Worm (Caenorhabditis elegans) whole organism, L1 larva: Measurements from ENCODE around the gene D1022.5.

Experiments used
- C04F5.9 ChIP-seq: sonication (generic microtip); optimal IDR thresholded peaks from 2 replicates; lab custom pipeline; 2016; ENCODE audit warnings: missing genetic modification characterization, missing compliant biosample characterization
- C34B4.2 ChIP-seq: sonication (generic microtip); optimal IDR thresholded peaks from 2 replicates; lab custom pipeline; 2017; ENCODE audit warnings: mild to moderate bottlenecking, missing genetic modification characterization, missing compliant biosample characterization
- alr-1 ChIP-seq: fragments of 200-800 bp; sonication (Bioruptor generic); optimal IDR thresholded peaks from 2 replicates; lab custom pipeline; 2018; ENCODE audit warnings: borderline replicate concordance, mild to moderate bottlenecking, missing genetic modification characterization, missing compliant biosample characterization
- aly-2 ChIP-seq: fragments of 150-350 bp; optimal IDR thresholded peaks from 2 replicates; lab custom pipeline; 2014; ENCODE audit warnings: missing biosample characterization, missing genetic modification characterization
- blmp-1 ChIP-seq: fragments of 150-350 bp; optimal IDR thresholded peaks from 2 replicates; lab custom pipeline; 2014; ENCODE audit warnings: missing biosample characterization, missing genetic modification characterization
- ceh-88 ChIP-seq: fragments of 200-800 bp; sonication (Bioruptor generic); IDR thresholded peaks from 2 replicates; pipeline ENCODE4 v1.3.6; 2022; ENCODE audit warnings: missing genetic modification characterization, missing compliant biosample characterization
- ceh-90 ChIP-seq: sonication (generic microtip); optimal IDR thresholded peaks from 2 replicates; lab custom pipeline; 2016; ENCODE audit warnings: missing genetic modification characterization, missing compliant biosample characterization
- ces-1 ChIP-seq: fragments of 150-350 bp; optimal IDR thresholded peaks from 2 replicates; lab custom pipeline; 2014; ENCODE audit warnings: missing biosample characterization, missing genetic modification reagents, missing genetic modification characterization
- dsc-1 ChIP-seq: sonication (generic microtip); optimal IDR thresholded peaks from 2 replicates; lab custom pipeline; 2016; ENCODE audit warnings: mild to moderate bottlenecking, missing genetic modification characterization, missing compliant biosample characterization
- efl-1 ChIP-seq, 4 experiments: fragments of 150-350 bp; optimal IDR thresholded peaks in 3 of 4; peaks in 1 of 4; 1 replicate in 1 of 4; 2 replicates in 3 of 4; lab custom pipeline; 2014; ENCODE audit warnings: missing biosample characterization in 2 of 4, missing genetic modification characterization in 2 of 4, missing genetic modification reagents in 2 of 4
- efl-3 ChIP-seq: fragments of 200-800 bp; sonication (Bioruptor generic); optimal IDR thresholded peaks from 2 replicates; lab custom pipeline; 2018; ENCODE audit warnings: mild to moderate bottlenecking, missing genetic modification characterization, missing compliant biosample characterization
- egl-27 ChIP-seq, 2 experiments: fragments of 150-350 bp in 1 of 2; sonication (generic microtip); optimal IDR thresholded peaks; 3 replicates each; lab custom pipeline; 2017 to 2018; ENCODE audit warnings: missing biosample characterization in 2 of 2, missing genetic modification characterization in 2 of 2, missing genetic modification reagents in 2 of 2
- elt-3 ChIP-seq, 6 experiments: fragments of 150-350 bp in 1 of 6; sonication (generic microtip); optimal IDR thresholded peaks; 2 replicates each; lab custom pipeline; 2017 to 2018; ENCODE audit warnings: missing biosample characterization in 6 of 6, missing genetic modification characterization in 6 of 6, inconsistent platforms in 1 of 6
- fkh-10 ChIP-seq: sonication (generic microtip); optimal IDR thresholded peaks from 2 replicates; lab custom pipeline; 2017; ENCODE audit warnings: missing biosample characterization, missing genetic modification reagents, missing genetic modification characterization
- fos-1 ChIP-seq: fragments of 150-350 bp; optimal IDR thresholded peaks from 2 replicates; lab custom pipeline; 2014; ENCODE audit warnings: missing biosample characterization, missing genetic modification characterization
- grh-1 ChIP-seq: fragments of 200-800 bp; sonication (Bioruptor generic); IDR thresholded peaks from 2 replicates; pipeline ENCODE4 v1.3.6; 2022; ENCODE audit warnings: missing genetic modification reagents, missing genetic modification characterization, missing compliant biosample characterization
- hpl-2 ChIP-seq: fragments of 150-350 bp; optimal IDR thresholded peaks from 2 replicates; lab custom pipeline; 2014; ENCODE audit warnings: missing biosample characterization, missing genetic modification reagents, missing genetic modification characterization
- jun-1 ChIP-seq: fragments of 150-350 bp; optimal IDR thresholded peaks from 2 replicates; lab custom pipeline; 2014; ENCODE audit warnings: missing biosample characterization, missing genetic modification reagents, missing genetic modification characterization
- lin-13 ChIP-seq: fragments of 150-350 bp; optimal IDR thresholded peaks from 2 replicates; lab custom pipeline; 2014; ENCODE audit warnings: missing biosample characterization, missing genetic modification reagents, missing genetic modification characterization
- lin-14 ChIP-seq: fragments of 200-800 bp; sonication (Bioruptor generic); optimal IDR thresholded peaks from 2 replicates; lab custom pipeline; 2018; ENCODE audit warnings: mild to moderate bottlenecking, missing genetic modification characterization, moderate library complexity, missing compliant biosample characterization
- lin-15B ChIP-seq: fragments of 150-350 bp; sonication (generic microtip); optimal IDR thresholded peaks from 3 replicates; lab custom pipeline; 2014; ENCODE audit warnings: missing biosample characterization, missing genetic modification characterization
- lin-35 ChIP-seq, 2 experiments: fragments of 150-350 bp; optimal IDR thresholded peaks; 2 replicates each; lab custom pipeline; 2014; ENCODE audit warnings: missing biosample characterization in 2 of 2, missing genetic modification characterization in 2 of 2, missing genetic modification reagents in 2 of 2
- lin-39 ChIP-seq: fragments of 150-350 bp; optimal IDR thresholded peaks from 2 replicates; lab custom pipeline; 2014; ENCODE audit warnings: missing biosample characterization, missing genetic modification reagents, missing genetic modification characterization
- lir-3 ChIP-seq: sonication (generic microtip); optimal IDR thresholded peaks from 2 replicates; lab custom pipeline; 2016; ENCODE audit warnings: mild to moderate bottlenecking, missing genetic modification characterization, moderate library complexity, missing compliant biosample characterization; ENCODE audit not compliant: poor library complexity
- lsy-2 ChIP-seq, 2 experiments: fragments of 150-350 bp; optimal IDR thresholded peaks; 2 replicates each; lab custom pipeline; 2014; ENCODE audit warnings: missing biosample characterization in 2 of 2, missing genetic modification characterization in 2 of 2
- nhr-20 ChIP-seq: sonication (generic microtip); optimal IDR thresholded peaks from 2 replicates; lab custom pipeline; 2016; ENCODE audit warnings: mild to moderate bottlenecking, missing genetic modification characterization, missing compliant biosample characterization
- nhr-76 ChIP-seq: sonication (generic microtip); optimal IDR thresholded peaks from 2 replicates; lab custom pipeline; 2017; ENCODE audit warnings: missing biosample characterization, missing genetic modification characterization
- nhr-84 ChIP-seq: sonication (generic microtip); optimal IDR thresholded peaks from 2 replicates; lab custom pipeline; 2017; ENCODE audit warnings: missing biosample characterization, missing genetic modification characterization
- nhr-85 ChIP-seq: sonication (generic microtip); peaks from one replicate; lab custom pipeline; 2016; ENCODE audit warnings: missing genetic modification characterization, inconsistent platforms, missing compliant biosample characterization
- pag-3 ChIP-seq: sonication (generic microtip); optimal IDR thresholded peaks from 2 replicates; lab custom pipeline; 2017; ENCODE audit warnings: missing genetic modification characterization, mild to moderate bottlenecking, missing compliant biosample characterization, antibody characterized with exemption, borderline replicate concordance; ENCODE audit not compliant: insufficient read depth
- pqm-1 ChIP-seq: sonication (generic microtip); optimal IDR thresholded peaks from 3 replicates; lab custom pipeline; 2017; ENCODE audit warnings: missing biosample characterization, missing genetic modification characterization
- rnt-1 ChIP-seq: sonication (generic microtip); optimal IDR thresholded peaks from 2 replicates; lab custom pipeline; 2016; ENCODE audit warnings: mild to moderate bottlenecking, missing genetic modification characterization, moderate library complexity, missing compliant biosample characterization
- skn-1 ChIP-seq: fragments of 150-350 bp; optimal IDR thresholded peaks from 2 replicates; lab custom pipeline; 2014; ENCODE audit warnings: missing biosample characterization, missing genetic modification characterization
- unc-30 ChIP-seq: sonication (generic microtip); optimal IDR thresholded peaks from 2 replicates; lab custom pipeline; 2017; ENCODE audit warnings: missing biosample characterization, missing genetic modification characterization
- unc-62 ChIP-seq: fragments of 150-350 bp; optimal IDR thresholded peaks from 2 replicates; lab custom pipeline; 2014; ENCODE audit warnings: missing biosample characterization, missing genetic modification reagents, missing genetic modification characterization
- unc-86 ChIP-seq: sonication (generic microtip); optimal IDR thresholded peaks from 2 replicates; lab custom pipeline; 2016; ENCODE audit warnings: missing genetic modification characterization, missing compliant biosample characterization
- ztf-11 ChIP-seq, 2 experiments: sonication (generic microtip); optimal IDR thresholded peaks; 2 replicates each; lab custom pipeline; 2016 to 2017; ENCODE audit warnings: missing genetic modification characterization in 2 of 2, missing biosample characterization in 1 of 2, missing compliant biosample characterization in 1 of 2
- ztf-4 ChIP-seq: fragments of 150-350 bp; optimal IDR thresholded peaks from 2 replicates; lab custom pipeline; 2014; ENCODE audit warnings: missing biosample characterization, missing genetic modification characterization

The D1022.5 gene

ce11 chrII:7469318-7469717, 10.7 kb upstream of the D1022.5 start:
- TF ChIP-seq nhr-84 (tag; lab: Kevin White, UChicago): no peak
- peak; percentile 96 for TF ChIP-seq fkh-10
- TF ChIP-seq skn-1 (tag; lab: Kevin White, UChicago): no peak
- TF ChIP-seq ces-1 (GFP tag; lab: Kevin White, UChicago): peak; percentile 40
- TF ChIP-seq lin-14 (GFP tag; lab: Kevin White, UChicago): peak; percentile 47
- TF ChIP-seq efl-1 (optimal IDR thresholded peaks at IDR 0.05; lab: Kevin White, UChicago): no peak
- peak in 1 of 2 experiments; percentile 22 for TF ChIP-seq efl-1 (GFP tag; optimal IDR thresholded peaks at IDR 0.05 in 1 of 2; lab: Kevin White, UChicago)

ce11 chrII:7465519-7465918, 6.9 kb upstream of the D1022.5 start, which contains the start of gene sro-1:
Gene sro-1, minus strand, starts transcription at chrII:7465619.
- TF ChIP-seq lsy-2 (tag; optimal IDR thresholded peaks at IDR 0.05; lab: Kevin White, UChicago): no peak
- TF ChIP-seq ztf-11 (tag; optimal IDR thresholded peaks at IDR 0.05; lab: Kevin White, UChicago): no peak
- no peak for TF ChIP-seq pag-3 (tag; lab: Kevin White, UChicago)
- TF ChIP-seq blmp-1 (tag; lab: Kevin White, UChicago): no peak
- no peak for TF ChIP-seq lir-3 (tag; lab: Kevin White, UChicago)
- TF ChIP-seq lin-13 (GFP tag; lab: Kevin White, UChicago): no peak
- TF ChIP-seq hpl-2: no peak
- TF ChIP-seq ceh-88 (GFP tag; lab: Robert Waterston, UW): no peak
- no peak for TF ChIP-seq C34B4.2 (tag; lab: Kevin White, UChicago)
- no peak for TF ChIP-seq alr-1 (tag; lab: Kevin White, UChicago)
- TF ChIP-seq jun-1 (tag; lab: Kevin White, UChicago): no peak

- TF ChIP-seq rnt-1 (tag; lab: Kevin White, UChicago) (no peak), ztf-4 (tag; lab: Kevin White, UChicago) (no peak), lin-39 (tag; lab: Kevin White, UChicago) (no peak), lsy-2 (tag; optimal IDR thresholded peaks at IDR 0.05; lab: Kevin White, UChicago) (no peak), ceh-90 (tag; lab: Kevin White, UChicago) (no peak), aly-2 (no peak), dsc-1 (tag; lab: Kevin White, UChicago) (no peak), lin-15B (tag; lab: Kevin White, UChicago) (no peak)
- TF ChIP-seq, all 84 proteins: peak for 0
These were observed 599 bp upstream of the D1022.5 start, which contains the start of gene D1022.2 for ce11 chrII:7459205-7459604. Gene D1022.2, plus strand, starts transcription at chrII:7459505.

ce11 chrII:7457210-7457609, 1.4 kb downstream of the D1022.5 start, which contains the start of gene D1022.4:
Gene D1022.4, minus strand, starts transcription at chrII:7457292.
- peak in 2 of 6 experiments; percentile 10 to 13 for TF ChIP-seq elt-3 (tag; optimal IDR thresholded peaks at IDR 0.05; lab: Kevin White, UChicago)
- no peak for TF ChIP-seq egl-27 (tag; optimal IDR thresholded peaks at IDR 0.05; lab: Kevin White, UChicago)
- no peak for TF ChIP-seq nhr-76 (tag; lab: Kevin White, UChicago)
- no peak for TF ChIP-seq unc-86 (tag; lab: Kevin White, UChicago)
- TF ChIP-seq nhr-85: peak; percentile 60
- no peak for TF ChIP-seq fos-1 (tag; lab: Kevin White, UChicago)
- TF ChIP-seq lsy-2 (tag; optimal IDR thresholded peaks at IDR 0.05; lab: Kevin White, UChicago): peak in 1 of 2 experiments; percentile 20
- TF ChIP-seq lin-14 (GFP tag; lab: Kevin White, UChicago): peak; percentile 47
- TF ChIP-seq unc-30 (tag; lab: Kevin White, UChicago): no peak
- peak; percentile 78 for TF ChIP-seq blmp-1 (tag; lab: Kevin White, UChicago)
- no peak for TF ChIP-seq lin-13 (GFP tag; lab: Kevin White, UChicago)
- TF ChIP-seq efl-3 (GFP tag; lab: Kevin White, UChicago): no peak
- TF ChIP-seq nhr-20: peak; percentile 33
- peak in 1 of 2 experiments; percentile 49 for TF ChIP-seq lin-35 (GFP tag; optimal IDR thresholded peaks at IDR 0.05; lab: Kevin White, UChicago)
- TF ChIP-seq C04F5.9: no peak
- no peak for TF ChIP-seq ztf-4 (tag; lab: Kevin White, UChicago)
- no peak for TF ChIP-seq grh-1 (GFP tag; lab: Robert Waterston, UW)
- no peak for TF ChIP-seq unc-62 (GFP tag; lab: Kevin White, UChicago)
- TF ChIP-seq efl-1 (optimal IDR thresholded peaks at IDR 0.05; lab: Kevin White, UChicago): no peak
- TF ChIP-seq efl-1 (GFP tag; optimal IDR thresholded peaks at IDR 0.05 in 1 of 2; lab: Kevin White, UChicago): peak in 1 of 2 experiments; percentile 3
- no peak for TF ChIP-seq pqm-1 (tag; lab: Kevin White, UChicago)
- TF ChIP-seq, all 84 proteins: peak for 8
